Worm (Caenorhabditis elegans): ENCODE results near the gene srp-8.

Gene srp-8

ce11 chrV:8183384-8183783, at the start of gene srp-8:
Gene srp-8 (plus strand): TSS chrV:8183684.
- no peak for TF ChIP-seq drap-1 (GFP tag; optimal IDR thresholded peaks at IDR 0.05)
- TF ChIP-seq zip-8 (tag; optimal IDR thresholded peaks at IDR 0.05): no peak
- TF ChIP-seq ceh-43 (GFP tag; optimal IDR thresholded peaks at IDR 0.05): no peak
- no peak for TF ChIP-seq mls-2 (tag; optimal IDR thresholded peaks at IDR 0.05)
- TF ChIP-seq nhr-76 (tag; optimal IDR thresholded peaks at IDR 0.05): no peak
- TF ChIP-seq lin-13 (tag; optimal IDR thresholded peaks at IDR 0.05): no peak
- no peak for TF ChIP-seq lin-32 (GFP tag; optimal IDR thresholded peaks at IDR 0.05)
- TF ChIP-seq pha-4 (tag; optimal IDR thresholded peaks at IDR 0.05): no peak
- no peak for TF ChIP-seq nhr-28 (tag; optimal IDR thresholded peaks at IDR 0.05)
- TF ChIP-seq ham-2 (GFP tag; optimal IDR thresholded peaks at IDR 0.05): no peak
- no peak for TF ChIP-seq bed-3 (GFP tag; optimal IDR thresholded peaks at IDR 0.05)
- no peak for TF ChIP-seq lsy-2 (tag; optimal IDR thresholded peaks at IDR 0.05)
- no peak for TF ChIP-seq unc-39 (tag; optimal IDR thresholded peaks at IDR 0.05)
- no peak for TF ChIP-seq elt-1 (tag; optimal IDR thresholded peaks at IDR 0.05; ENCODE audit: borderline replicate concordance, insufficient read depth)

- TF ChIP-seq ceh-83 (GFP tag; optimal IDR thresholded peaks at IDR 0.05) (no peak), nhr-28 (tag; optimal IDR thresholded peaks at IDR 0.05) (no peak), hlh-1 (tag; optimal IDR thresholded peaks at IDR 0.05) (no peak), lin-32 (GFP tag; optimal IDR thresholded peaks at IDR 0.05) (no peak), nhr-12 (tag; optimal IDR thresholded peaks at IDR 0.05) (no peak)
These were observed 39.9 kb upstream of the srp-8 start, which contains the start of gene D1014.2 for ce11 chrV:8143605-8144004. Gene D1014.2 (plus strand): TSS chrV:8143905.

- no peak for TF ChIP-seq nhr-12 (tag; optimal IDR thresholded peaks at IDR 0.05)
- TF ChIP-seq lin-32 (GFP tag; optimal IDR thresholded peaks at IDR 0.05): no peak
- no peak for TF ChIP-seq nhr-28 (tag; optimal IDR thresholded peaks at IDR 0.05)
- TF ChIP-seq nhr-76 (tag; optimal IDR thresholded peaks at IDR 0.05): no peak
- TF ChIP-seq mab-5 (tag; optimal IDR thresholded peaks at IDR 0.05): no peak
- TF ChIP-seq sem-2 (GFP tag; optimal IDR thresholded peaks at IDR 0.05): no peak
- no peak for TF ChIP-seq unc-39 (tag; optimal IDR thresholded peaks at IDR 0.05)
- no peak for TF ChIP-seq cnd-1 (tag; optimal IDR thresholded peaks at IDR 0.05)
- no peak for TF ChIP-seq zip-8 (tag; optimal IDR thresholded peaks at IDR 0.05)
- no peak for TF ChIP-seq elt-1 (tag; optimal IDR thresholded peaks at IDR 0.05; ENCODE audit: borderline replicate concordance, insufficient read depth)
- no peak for TF ChIP-seq drap-1 (GFP tag; optimal IDR thresholded peaks at IDR 0.05)
These were observed 39.0 kb upstream of the srp-8 start for ce11 chrV:8144515-8144914.

- TF ChIP-seq nhr-2 (tag; optimal IDR thresholded peaks at IDR 0.05): no peak
- no peak for TF ChIP-seq tbx-8 (GFP tag; optimal IDR thresholded peaks at IDR 0.05)
- TF ChIP-seq nhr-28 (tag; optimal IDR thresholded peaks at IDR 0.05): no peak
- no peak for TF ChIP-seq nhr-237 (tag; optimal IDR thresholded peaks at IDR 0.05)
- TF ChIP-seq sptf-1 (tag; optimal IDR thresholded peaks at IDR 0.05): no peak
- no peak for TF ChIP-seq ceh-39 (tag; optimal IDR thresholded peaks at IDR 0.05)
- TF ChIP-seq ces-1 (GFP tag; optimal IDR thresholded peaks at IDR 0.05): no peak
- TF ChIP-seq lin-13 (tag; optimal IDR thresholded peaks at IDR 0.05): no peak
- TF ChIP-seq flh-1 (GFP tag; optimal IDR thresholded peaks at IDR 0.05): no peak
- TF ChIP-seq mep-1 (tag; optimal IDR thresholded peaks at IDR 0.05): no peak
- TF ChIP-seq unc-62 (GFP tag; optimal IDR thresholded peaks at IDR 0.05): no peak
- TF ChIP-seq lin-32 (GFP tag; optimal IDR thresholded peaks at IDR 0.05): no peak
- TF ChIP-seq hlh-1 (tag; optimal IDR thresholded peaks at IDR 0.05): no peak
- TF ChIP-seq unc-120 (tag; optimal IDR thresholded peaks at IDR 0.05; ENCODE audit: poor library complexity, severe bottlenecking): no peak
These were observed 38.2 kb upstream of the srp-8 start, which contains the start of gene D1014.13 for ce11 chrV:8145329-8145728. Gene D1014.13 (plus strand): TSS chrV:8145629.

- TF ChIP-seq nhr-2 (tag; optimal IDR thresholded peaks at IDR 0.05): no peak
- TF ChIP-seq elt-1 (tag; optimal IDR thresholded peaks at IDR 0.05; ENCODE audit: borderline replicate concordance, insufficient read depth): no peak
- TF ChIP-seq nhr-76 (tag; optimal IDR thresholded peaks at IDR 0.05): no peak
- no peak for TF ChIP-seq nhr-28 (tag; optimal IDR thresholded peaks at IDR 0.05)
- no peak for TF ChIP-seq ceh-43 (GFP tag; optimal IDR thresholded peaks at IDR 0.05)
- no peak for TF ChIP-seq nhr-237 (tag; optimal IDR thresholded peaks at IDR 0.05)
- TF ChIP-seq mls-2 (tag; optimal IDR thresholded peaks at IDR 0.05): no peak
- no peak for TF ChIP-seq cnd-1 (tag; optimal IDR thresholded peaks at IDR 0.05)
- TF ChIP-seq hlh-1 (tag; optimal IDR thresholded peaks at IDR 0.05): no peak
- no peak for TF ChIP-seq zip-8 (tag; optimal IDR thresholded peaks at IDR 0.05)
- no peak for TF ChIP-seq ham-2 (GFP tag; optimal IDR thresholded peaks at IDR 0.05)
- no peak for TF ChIP-seq sptf-1 (tag; optimal IDR thresholded peaks at IDR 0.05)
- no peak for TF ChIP-seq tbx-8 (GFP tag; optimal IDR thresholded peaks at IDR 0.05)
- TF ChIP-seq snpc-4 (tag; optimal IDR thresholded peaks at IDR 0.05): no peak
- TF ChIP-seq bed-3 (GFP tag; optimal IDR thresholded peaks at IDR 0.05): no peak
- no peak for TF ChIP-seq mab-5 (tag; optimal IDR thresholded peaks at IDR 0.05)
- no peak for TF ChIP-seq lin-13 (tag; optimal IDR thresholded peaks at IDR 0.05)
- TF ChIP-seq ces-1 (GFP tag; optimal IDR thresholded peaks at IDR 0.05): no peak
These were observed 27.7 kb upstream of the srp-8 start for ce11 chrV:8155743-8156142.

Measured in whole organism, mixed stage, embryonic.